Worm (Caenorhabditis elegans) whole organism, L1 larva: ENCODE data around the gene gst-42.

Experiments used
- Y116A8C.19 ChIP-seq: sonication (generic microtip); optimal IDR thresholded peaks from 2 replicates; lab custom pipeline; 2016; ENCODE audit warnings: missing compliant biosample characterization, missing genetic modification characterization, borderline replicate concordance
- ama-1 ChIP-seq: fragments of 150-350 bp; optimal IDR thresholded peaks from 2 replicates; lab custom pipeline; 2014
- egl-27 ChIP-seq, 2 experiments: fragments of 150-350 bp in 1 of 2; sonication (generic microtip); optimal IDR thresholded peaks; 3 replicates each; lab custom pipeline; 2017 to 2018; ENCODE audit warnings: missing biosample characterization in 2 of 2, missing genetic modification characterization in 2 of 2, missing genetic modification reagents in 2 of 2
- fkh-10 ChIP-seq: sonication (generic microtip); optimal IDR thresholded peaks from 2 replicates; lab custom pipeline; 2017; ENCODE audit warnings: missing biosample characterization, missing genetic modification reagents, missing genetic modification characterization
- lin-14 ChIP-seq: fragments of 200-800 bp; sonication (Bioruptor generic); optimal IDR thresholded peaks from 2 replicates; lab custom pipeline; 2018; ENCODE audit warnings: mild to moderate bottlenecking, missing genetic modification characterization, moderate library complexity, missing compliant biosample characterization
- lin-39 ChIP-seq: fragments of 150-350 bp; optimal IDR thresholded peaks from 2 replicates; lab custom pipeline; 2014; ENCODE audit warnings: missing biosample characterization, missing genetic modification reagents, missing genetic modification characterization
- nhr-11 ChIP-seq: fragments of 150-350 bp; optimal IDR thresholded peaks from 2 replicates; lab custom pipeline; 2014; ENCODE audit warnings: missing biosample characterization, missing genetic modification characterization
- nhr-19 ChIP-seq: fragments of 200-800 bp; sonication (Bioruptor generic); conservative IDR thresholded peaks from 2 replicates; pipeline ENCODE4 v1.3.6; 2022; ENCODE audit warnings: missing genetic modification characterization, missing compliant biosample characterization
- nhr-237 ChIP-seq: fragments of 150-350 bp; optimal IDR thresholded peaks from 2 replicates; lab custom pipeline; 2014; ENCODE audit warnings: missing biosample characterization, missing genetic modification characterization
- unc-130 ChIP-seq: fragments of 150-350 bp; optimal IDR thresholded peaks from 2 replicates; lab custom pipeline; 2017; ENCODE audit warnings: missing biosample characterization, missing genetic modification characterization, inconsistent platforms

- TF ChIP-seq nhr-11, result no peak
- no peak for TF ChIP-seq lin-39
- TF ChIP-seq Y116A8C.19, result no peak
- TF ChIP-seq fkh-10, result no peak
- peak; percentile 68 for TF ChIP-seq lin-14
- TF ChIP-seq nhr-19 (GFP tag; lab: Robert Waterston, UW), result no peak
- TF ChIP-seq egl-27 (tag; optimal IDR thresholded peaks at IDR 0.05; lab: Kevin White, UChicago), result no peak
- no peak for TF ChIP-seq unc-130 (tag; lab: Kevin White, UChicago)
- TF ChIP-seq nhr-237 (tag; lab: Kevin White, UChicago), result no peak
- no peak for TF ChIP-seq ama-1 (lab: Kevin White, UChicago)
Observed at ce11 chrX:11723781-11724201, 3.9 kb downstream of the gst-42 start, which contains the start of gene D1053.4.
